Worm (Caenorhabditis elegans): ENCODE results near the gene F54D5.24.

DNA sequence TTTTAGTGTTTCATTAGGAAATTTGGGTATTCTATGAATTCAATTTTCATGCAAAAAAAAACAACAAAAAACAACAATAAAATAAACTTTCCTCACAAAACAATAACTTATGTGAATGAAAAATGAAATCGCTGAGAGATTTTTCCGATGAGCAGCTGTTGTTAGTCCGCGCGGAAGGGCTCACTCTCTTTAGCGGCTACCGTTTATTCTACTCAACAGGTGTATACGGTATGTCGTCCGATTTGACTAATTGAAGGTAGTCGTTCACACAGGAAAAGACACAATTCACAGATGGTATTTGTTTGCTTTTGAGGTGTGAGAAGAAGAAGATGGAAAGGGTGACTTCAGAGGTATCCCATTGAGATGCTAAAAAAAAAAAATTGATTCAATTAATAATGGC lies 12.9 kb downstream of the F54D5.24 start:
- TF ChIP-seq tab-1 (GFP tag; IDR thresholded peaks at IDR 0.05) (no peak), flt-1 (GFP tag; IDR thresholded peaks at IDR 0.05) (no peak), klf-2 (GFP tag; conservative IDR thresholded peaks at IDR 0.05) (no peak)

Data from whole organism, midembryonic.